Worm (Caenorhabditis elegans) whole organism, L2 larva: Measurements from ENCODE around the gene dhs-5.
A peak's percentile ranks its signal among the peaks of the same experiment; 100 is the strongest.

Experiments used
- C34F6.9 ChIP-seq: fragments of 150-350 bp; optimal IDR thresholded peaks from 2 replicates; lab custom pipeline; 2014; ENCODE audit warnings: missing biosample characterization, missing genetic modification characterization
- F13H6.1 ChIP-seq: sonication (generic microtip); optimal IDR thresholded peaks from 2 replicates; lab custom pipeline; 2016; ENCODE audit warnings: missing genetic modification characterization, missing compliant biosample characterization
- R02D3.7 ChIP-seq: fragments of 150-350 bp; optimal IDR thresholded peaks from 2 replicates; lab custom pipeline; 2014; ENCODE audit warnings: missing biosample characterization, missing genetic modification characterization
- Y55F3AM.14 ChIP-seq: fragments of 200-800 bp; sonication (Bioruptor generic); optimal IDR thresholded peaks from 2 replicates; lab custom pipeline; 2018; ENCODE audit warnings: mild to moderate bottlenecking, missing genetic modification characterization, missing compliant biosample characterization
- ZK546.5 ChIP-seq: sonication (generic microtip); optimal IDR thresholded peaks from 2 replicates; lab custom pipeline; 2017; ENCODE audit warnings: missing biosample characterization, missing genetic modification characterization
- alr-1 ChIP-seq: fragments of 150-350 bp; optimal IDR thresholded peaks from 2 replicates; lab custom pipeline; 2014; ENCODE audit warnings: missing biosample characterization, missing genetic modification characterization
- aly-2 ChIP-seq: fragments of 150-350 bp; optimal IDR thresholded peaks from 2 replicates; lab custom pipeline; 2014; ENCODE audit warnings: missing biosample characterization, missing genetic modification characterization
- ama-1 ChIP-seq: fragments of 150-350 bp; optimal IDR thresholded peaks from 2 replicates; lab custom pipeline; 2018; ENCODE audit warnings: inconsistent platforms
- blmp-1 ChIP-seq: sonication (generic microtip); optimal IDR thresholded peaks from 2 replicates; lab custom pipeline; 2017; ENCODE audit warnings: missing genetic modification characterization, mild to moderate bottlenecking, missing compliant biosample characterization, antibody characterized with exemption, moderate library complexity; ENCODE audit not compliant: insufficient read depth
- ceh-16 ChIP-seq: fragments of 150-350 bp; optimal IDR thresholded peaks from 2 replicates; lab custom pipeline; 2014; ENCODE audit warnings: missing biosample characterization, missing genetic modification characterization
- ceh-82 ChIP-seq: fragments of 150-350 bp; optimal IDR thresholded peaks from 2 replicates; lab custom pipeline; 2014; ENCODE audit warnings: missing biosample characterization, missing genetic modification characterization
- crh-2 ChIP-seq: sonication (generic microtip); optimal IDR thresholded peaks from 2 replicates; lab custom pipeline; 2017; ENCODE audit warnings: missing biosample characterization, missing genetic modification characterization
- dmd-4 ChIP-seq: sonication (generic microtip); optimal IDR thresholded peaks from 2 replicates; lab custom pipeline; 2017; ENCODE audit warnings: missing biosample characterization, missing genetic modification characterization
- egl-27 ChIP-seq: sonication (generic microtip); optimal IDR thresholded peaks from 3 replicates; lab custom pipeline; 2017; ENCODE audit warnings: missing biosample characterization, missing genetic modification reagents, missing genetic modification characterization
- elt-1 ChIP-seq: fragments of 150-350 bp; optimal IDR thresholded peaks from 2 replicates; lab custom pipeline; 2014; ENCODE audit warnings: missing biosample characterization, missing genetic modification characterization
- elt-3 ChIP-seq: sonication (generic microtip); optimal IDR thresholded peaks from 2 replicates; lab custom pipeline; 2017; ENCODE audit warnings: missing biosample characterization, missing genetic modification characterization
- fos-1 ChIP-seq: fragments of 150-350 bp; optimal IDR thresholded peaks from 2 replicates; lab custom pipeline; 2014; ENCODE audit warnings: missing biosample characterization, missing genetic modification characterization
- gmeb-1 ChIP-seq: fragments of 150-350 bp; optimal IDR thresholded peaks from 2 replicates; lab custom pipeline; 2014; ENCODE audit warnings: missing biosample characterization, missing genetic modification characterization
- lin-11 ChIP-seq: fragments of 150-350 bp; sonication (generic microtip); optimal IDR thresholded peaks from 2 replicates; lab custom pipeline; 2014; ENCODE audit warnings: missing biosample characterization, missing genetic modification characterization, inconsistent platforms, mixed read lengths
- lin-13 ChIP-seq: fragments of 150-350 bp; optimal IDR thresholded peaks from 2 replicates; lab custom pipeline; 2014; ENCODE audit warnings: missing biosample characterization, missing genetic modification reagents, missing genetic modification characterization
- lin-39 ChIP-seq: fragments of 150-350 bp; optimal IDR thresholded peaks from 2 replicates; lab custom pipeline; 2014; ENCODE audit warnings: missing biosample characterization, missing genetic modification reagents, missing genetic modification characterization
- lsy-2 ChIP-seq, 2 experiments: fragments of 150-350 bp in 1 of 2; sonication (generic microtip) in 1 of 2; optimal IDR thresholded peaks; 2 replicates each; lab custom pipeline; 2014 to 2017; ENCODE audit warnings: missing biosample characterization in 2 of 2, missing genetic modification characterization in 2 of 2
- mab-5 ChIP-seq: fragments of 150-350 bp; optimal IDR thresholded peaks from 2 replicates; lab custom pipeline; 2014; ENCODE audit warnings: missing biosample characterization, missing genetic modification characterization
- mbf-1 ChIP-seq: sonication (generic microtip); optimal IDR thresholded peaks from 2 replicates; lab custom pipeline; 2017; ENCODE audit warnings: missing biosample characterization, missing genetic modification characterization
- mdl-1 ChIP-seq, 2 experiments: fragments of 150-350 bp in 1 of 2; sonication (generic microtip) in 1 of 2; optimal IDR thresholded peaks; 2 replicates each; lab custom pipeline; 2017; ENCODE audit warnings: missing biosample characterization in 2 of 2, missing genetic modification characterization in 2 of 2
- nhr-10 ChIP-seq: sonication (generic microtip); optimal IDR thresholded peaks from 2 replicates; lab custom pipeline; 2017; ENCODE audit warnings: missing biosample characterization, missing genetic modification characterization
- nhr-11 ChIP-seq: fragments of 150-350 bp; optimal IDR thresholded peaks from 2 replicates; lab custom pipeline; 2014; ENCODE audit warnings: missing biosample characterization, missing genetic modification characterization
- nhr-129 ChIP-seq: fragments of 150-350 bp; optimal IDR thresholded peaks from 2 replicates; lab custom pipeline; 2014; ENCODE audit warnings: missing biosample characterization, missing genetic modification characterization
- nhr-21 ChIP-seq: fragments of 150-350 bp; optimal IDR thresholded peaks from 2 replicates; lab custom pipeline; 2014; ENCODE audit warnings: missing biosample characterization, missing genetic modification characterization
- nhr-23 ChIP-seq: fragments of 150-350 bp; optimal IDR thresholded peaks from 2 replicates; lab custom pipeline; 2014; ENCODE audit warnings: missing biosample characterization, missing genetic modification reagents, missing genetic modification characterization
- nhr-237 ChIP-seq: fragments of 150-350 bp; optimal IDR thresholded peaks from 2 replicates; lab custom pipeline; 2014; ENCODE audit warnings: missing biosample characterization, missing genetic modification characterization
- nhr-25 ChIP-seq: fragments of 150-350 bp; sonication (generic microtip); optimal IDR thresholded peaks from 3 replicates; lab custom pipeline; 2014; ENCODE audit warnings: missing biosample characterization, missing genetic modification characterization
- nhr-6 ChIP-seq: fragments of 150-350 bp; optimal IDR thresholded peaks from 2 replicates; lab custom pipeline; 2014; ENCODE audit warnings: missing biosample characterization, missing genetic modification characterization
- nhr-77 ChIP-seq: fragments of 150-350 bp; optimal IDR thresholded peaks from 2 replicates; lab custom pipeline; 2014; ENCODE audit warnings: missing biosample characterization, missing genetic modification characterization
- peb-1 ChIP-seq: fragments of 150-350 bp; optimal IDR thresholded peaks from 2 replicates; lab custom pipeline; 2014; ENCODE audit warnings: missing biosample characterization, missing genetic modification characterization
- sem-4 ChIP-seq: fragments of 150-350 bp; optimal IDR thresholded peaks from 2 replicates; lab custom pipeline; 2014; ENCODE audit warnings: missing biosample characterization, missing genetic modification reagents, missing genetic modification characterization
- skn-1 ChIP-seq: sonication (generic microtip); optimal IDR thresholded peaks from 2 replicates; lab custom pipeline; 2017; ENCODE audit warnings: missing biosample characterization, missing genetic modification characterization
- sma-3 ChIP-seq: sonication (generic microtip); optimal IDR thresholded peaks from 2 replicates; lab custom pipeline; 2016; ENCODE audit warnings: missing genetic modification reagents, missing genetic modification characterization, missing compliant biosample characterization
- sma-9 ChIP-seq, 2 experiments: fragments of 150-350 bp in 1 of 2; sonication (generic microtip) in 1 of 2; optimal IDR thresholded peaks; 2 replicates each; lab custom pipeline; 2014 to 2016; ENCODE audit warnings: missing genetic modification characterization in 2 of 2, mild to moderate bottlenecking in 1 of 2, missing biosample characterization in 1 of 2, missing compliant biosample characterization in 1 of 2, missing genetic modification reagents in 1 of 2, moderate library complexity in 1 of 2
- snpc-4 ChIP-seq: fragments of 150-350 bp; optimal IDR thresholded peaks from 2 replicates; lab custom pipeline; 2014; ENCODE audit warnings: missing biosample characterization, missing genetic modification characterization
- unc-39 ChIP-seq: fragments of 150-350 bp; optimal IDR thresholded peaks from 2 replicates; lab custom pipeline; 2014; ENCODE audit warnings: missing biosample characterization, missing genetic modification characterization
- unc-55 ChIP-seq: fragments of 150-350 bp; sonication (generic microtip); optimal IDR thresholded peaks from 3 replicates; lab custom pipeline; 2014; ENCODE audit warnings: missing biosample characterization, missing genetic modification reagents, missing genetic modification characterization
- unc-62 ChIP-seq: fragments of 150-350 bp; optimal IDR thresholded peaks from 2 replicates; lab custom pipeline; 2014; ENCODE audit warnings: missing biosample characterization, missing genetic modification reagents, missing genetic modification characterization
- ztf-4 ChIP-seq: fragments of 150-350 bp; optimal IDR thresholded peaks from 2 replicates; lab custom pipeline; 2014; ENCODE audit warnings: missing biosample characterization, missing genetic modification characterization

dhs-5 gene

ce11 chrII:5423832-5424231 is 29.8 kb upstream of the dhs-5 start, which contains the start of gene F07F6.7:
Gene F07F6.7 (minus strand): TSS chrII:5423858.
- TF ChIP-seq sem-4 (tag; lab: Kevin White, UChicago) (peak; percentile 7), lsy-2 (tag; optimal IDR thresholded peaks at IDR 0.05; lab: Kevin White, UChicago) (peak in 1 of 2 experiments; percentile 33), nhr-6 (no peak), nhr-77 (tag; lab: Kevin White, UChicago) (no peak), blmp-1 (tag; lab: Kevin White, UChicago) (no peak), nhr-11 (tag; lab: Kevin White, UChicago) (no peak), crh-2 (tag; lab: Kevin White, UChicago) (no peak), aly-2 (no peak), snpc-4 (tag; lab: Kevin White, UChicago) (no peak), ztf-4 (peak; percentile 12), C34F6.9 (tag; lab: Kevin White, UChicago) (no peak), dmd-4 (tag; lab: Kevin White, UChicago) (no peak), nhr-25 (tag; lab: Kevin White, UChicago) (peak; percentile 13), nhr-129 (no peak), nhr-21 (tag; lab: Kevin White, UChicago) (no peak), elt-1 (tag; lab: Kevin White, UChicago) (no peak), peb-1 (no peak), lin-11 (tag; lab: Kevin White, UChicago) (no peak), ceh-16 (tag; lab: Kevin White, UChicago) (no peak), egl-27 (tag; lab: Kevin White, UChicago) (no peak), nhr-10 (tag; lab: Kevin White, UChicago) (no peak), alr-1 (tag; lab: Kevin White, UChicago) (no peak), unc-62 (no peak), Y55F3AM.14 (GFP tag; lab: Kevin White, UChicago) (no peak), lin-39 (tag; lab: Kevin White, UChicago) (no peak), mdl-1 (tag; optimal IDR thresholded peaks at IDR 0.05; lab: Kevin White, UChicago) (no peak), sma-3 (GFP tag; lab: Kevin White, UChicago) (no peak), sma-9 (GFP tag; optimal IDR thresholded peaks at IDR 0.05; lab: Kevin White, UChicago) (no peak), sma-9 (tag; optimal IDR thresholded peaks at IDR 0.05; lab: Kevin White, UChicago) (no peak), ZK546.5 (tag; lab: Kevin White, UChicago) (no peak), fos-1 (tag; lab: Kevin White, UChicago) (no peak), F13H6.1 (tag; lab: Kevin White, UChicago) (no peak)

- TF ChIP-seq nhr-21 (tag; lab: Kevin White, UChicago) (no peak), nhr-10 (tag; lab: Kevin White, UChicago) (no peak), nhr-237 (tag; lab: Kevin White, UChicago) (no peak), mdl-1 (tag; optimal IDR thresholded peaks at IDR 0.05; lab: Kevin White, UChicago) (no peak), ceh-16 (tag; lab: Kevin White, UChicago) (no peak), mbf-1 (tag; lab: Kevin White, UChicago) (no peak), egl-27 (tag; lab: Kevin White, UChicago) (no peak), sem-4 (tag; lab: Kevin White, UChicago) (no peak), R02D3.7 (no peak), skn-1 (no peak), unc-55 (GFP tag; lab: Kevin White, UChicago) (no peak), nhr-129 (no peak), blmp-1 (tag; lab: Kevin White, UChicago) (no peak), nhr-6 (no peak), alr-1 (tag; lab: Kevin White, UChicago) (no peak), mab-5 (tag; lab: Kevin White, UChicago) (no peak)
Observed at ce11 chrII:5425633-5426032, 28.0 kb upstream of the dhs-5 start, which contains the start of gene F07F6.8. Gene F07F6.8 (minus strand): TSS chrII:5425733.

- no peak for TF ChIP-seq elt-1 (tag; lab: Kevin White, UChicago)
- no peak for TF ChIP-seq ZK546.5 (tag; lab: Kevin White, UChicago)
- no peak for TF ChIP-seq elt-3 (tag; lab: Kevin White, UChicago)
- no peak for TF ChIP-seq lin-13 (GFP tag; lab: Kevin White, UChicago)
- TF ChIP-seq R02D3.7, result no peak
- peak in 1 of 2 experiments; percentile 71 for TF ChIP-seq lsy-2 (tag; optimal IDR thresholded peaks at IDR 0.05; lab: Kevin White, UChicago)
- peak; percentile 28 for TF ChIP-seq ama-1 (lab: Kevin White, UChicago)
- TF ChIP-seq unc-39 (tag; lab: Kevin White, UChicago), result no peak
- TF ChIP-seq nhr-23, result no peak
- TF ChIP-seq aly-2, result no peak
- no peak for TF ChIP-seq sem-4 (tag; lab: Kevin White, UChicago)
- TF ChIP-seq nhr-11 (tag; lab: Kevin White, UChicago), result no peak
- no peak for TF ChIP-seq nhr-237 (tag; lab: Kevin White, UChicago)
- TF ChIP-seq sma-3 (GFP tag; lab: Kevin White, UChicago), result no peak
- no peak for TF ChIP-seq nhr-10 (tag; lab: Kevin White, UChicago)
- TF ChIP-seq Y55F3AM.14 (GFP tag; lab: Kevin White, UChicago), result no peak
- TF ChIP-seq snpc-4 (tag; lab: Kevin White, UChicago), result no peak
- TF ChIP-seq blmp-1 (tag; lab: Kevin White, UChicago), result no peak
- no peak for TF ChIP-seq alr-1 (tag; lab: Kevin White, UChicago)
- TF ChIP-seq crh-2 (tag; lab: Kevin White, UChicago), result peak; percentile 76
- no peak for TF ChIP-seq gmeb-1 (tag; lab: Kevin White, UChicago)
- no peak for TF ChIP-seq ceh-82 (tag; lab: Kevin White, UChicago)
- peak; percentile 38 for TF ChIP-seq F13H6.1 (tag; lab: Kevin White, UChicago)
- peak; percentile 69 for TF ChIP-seq nhr-25 (tag; lab: Kevin White, UChicago)
- no peak for TF ChIP-seq nhr-21 (tag; lab: Kevin White, UChicago)
- TF ChIP-seq ceh-16 (tag; lab: Kevin White, UChicago), result no peak
- TF ChIP-seq mab-5 (tag; lab: Kevin White, UChicago), result no peak
- no peak for TF ChIP-seq mdl-1 (tag; optimal IDR thresholded peaks at IDR 0.05; lab: Kevin White, UChicago)
- peak; percentile 92 for TF ChIP-seq nhr-129
- peak; percentile 27 for TF ChIP-seq sma-9 (GFP tag; optimal IDR thresholded peaks at IDR 0.05; lab: Kevin White, UChicago)
- TF ChIP-seq sma-9 (tag; optimal IDR thresholded peaks at IDR 0.05; lab: Kevin White, UChicago), result no peak
- TF ChIP-seq unc-62, result no peak
- peak; percentile 79 for TF ChIP-seq C34F6.9 (tag; lab: Kevin White, UChicago)
- TF ChIP-seq skn-1, result no peak
Observed at ce11 chrII:5426054-5426453, 27.6 kb upstream of the dhs-5 start.
